Fruit fly (Drosophila melanogaster) whole organism, embryonic: Measurements from ENCODE around the gene CG33796.

Experiments
- Adf1 ChIP-seq: fragments of 200-800 bp; sonication (Bioruptor generic); IDR thresholded peaks from 2 replicates; pipeline ENCODE4 v1.3.6; 2022; ENCODE audit warnings: missing biosample characterization, missing genetic modification characterization
- Antp ChIP-seq: fragments of 200-800 bp; sonication (Bioruptor generic); optimal IDR thresholded peaks from 3 replicates; lab custom pipeline; 2016; ENCODE audit warnings: missing biosample characterization, missing genetic modification characterization
- CG10147 ChIP-seq: fragments of 200-800 bp; sonication (Bioruptor generic); optimal IDR thresholded peaks from 2 replicates; lab custom pipeline; 2019; ENCODE audit warnings: missing biosample characterization, mild to moderate bottlenecking, missing genetic modification characterization, moderate library complexity
- CG10267 ChIP-seq: fragments of 200-800 bp; sonication (Bioruptor generic); optimal IDR thresholded peaks from 2 replicates; lab custom pipeline; 2018; ENCODE audit warnings: missing biosample characterization, mild to moderate bottlenecking, missing genetic modification characterization, moderate library complexity
- CG10462 ChIP-seq: fragments of 200-800 bp; sonication (Bioruptor generic); optimal IDR thresholded peaks from 2 replicates; lab custom pipeline; 2016; ENCODE audit warnings: missing biosample characterization, missing genetic modification characterization
- CG12104 ChIP-seq: fragments of 200-800 bp; sonication (Bioruptor generic); optimal IDR thresholded peaks from 3 replicates; lab custom pipeline; 2016; ENCODE audit warnings: missing biosample characterization, missing genetic modification characterization
- CG13894 ChIP-seq: fragments of 200-800 bp; sonication (Bioruptor generic); optimal IDR thresholded peaks from 3 replicates; lab custom pipeline; 2018; ENCODE audit warnings: missing biosample characterization, mild to moderate bottlenecking, missing genetic modification characterization, moderate library complexity
- CG14014 ChIP-seq: fragments of 200-800 bp; sonication (Bioruptor generic); IDR thresholded peaks from 2 replicates; pipeline ENCODE4 v1.3.6; 2022; ENCODE audit warnings: missing biosample characterization, missing genetic modification characterization
- CG17612 ChIP-seq: fragments of 200-800 bp; sonication (Bioruptor generic); IDR thresholded peaks from 2 replicates; pipeline ENCODE4 v1.3.6; 2022; ENCODE audit warnings: missing biosample characterization, missing genetic modification characterization
- CG1832 ChIP-seq: fragments of 200-800 bp; sonication (Bioruptor generic); optimal IDR thresholded peaks from 2 replicates; lab custom pipeline; 2017; ENCODE audit warnings: missing biosample characterization, mild to moderate bottlenecking, missing genetic modification characterization, inconsistent platforms
- CG2678 ChIP-seq: fragments of 200-800 bp; sonication (Bioruptor generic); optimal IDR thresholded peaks from 3 replicates; lab custom pipeline; 2019; ENCODE audit warnings: missing biosample characterization, mild to moderate bottlenecking, missing genetic modification characterization, moderate library complexity
- CG3281 ChIP-seq: fragments of 200-800 bp; sonication (Bioruptor generic); optimal IDR thresholded peaks from 3 replicates; lab custom pipeline; 2017; ENCODE audit warnings: missing biosample characterization, mild to moderate bottlenecking, missing genetic modification characterization
- CG34376 ChIP-seq: fragments of 200-800 bp; sonication (Bioruptor generic); optimal IDR thresholded peaks from 2 replicates; lab custom pipeline; 2018; ENCODE audit warnings: missing biosample characterization, mild to moderate bottlenecking, missing genetic modification characterization
- CG5245 ChIP-seq: fragments of 200-800 bp; sonication (Bioruptor generic); optimal IDR thresholded peaks from 3 replicates; lab custom pipeline; 2016; ENCODE audit warnings: missing biosample characterization, missing genetic modification characterization
- CG6254 ChIP-seq: fragments of 200-800 bp; sonication (Bioruptor generic); optimal IDR thresholded peaks from 3 replicates; lab custom pipeline; 2017; ENCODE audit warnings: mild to moderate bottlenecking, missing biosample characterization, missing genetic modification reagents, missing genetic modification characterization
- CG7928 ChIP-seq: fragments of 200-800 bp; sonication (Bioruptor generic); optimal IDR thresholded peaks from 2 replicates; lab custom pipeline; 2017; ENCODE audit warnings: missing biosample characterization, mild to moderate bottlenecking, missing genetic modification characterization
- CG8924 ChIP-seq: fragments of 200-800 bp; optimal IDR thresholded peaks from 3 replicates; lab custom pipeline; 2019; ENCODE audit warnings: missing biosample characterization, mild to moderate bottlenecking, missing genetic modification characterization, moderate library complexity
- CG9797 ChIP-seq: fragments of 200-800 bp; sonication (Bioruptor generic); optimal IDR thresholded peaks from 3 replicates; lab custom pipeline; 2018; ENCODE audit warnings: missing biosample characterization, mild to moderate bottlenecking, missing genetic modification characterization
- Dbx ChIP-seq: fragments of 200-800 bp; sonication (Bioruptor generic); IDR thresholded peaks from 3 replicates; pipeline ENCODE4 v1.3.6; 2022; ENCODE audit warnings: missing biosample characterization, missing genetic modification characterization
- Deaf1 ChIP-seq: fragments of 200-800 bp; optimal IDR thresholded peaks from 3 replicates; lab custom pipeline; 2019; ENCODE audit warnings: missing biosample characterization, mild to moderate bottlenecking, missing genetic modification characterization, moderate library complexity
- Doc2 ChIP-seq: fragments of 200-800 bp; sonication (Bioruptor generic); IDR thresholded peaks from 2 replicates; pipeline ENCODE4 v1.3.6; 2022; ENCODE audit warnings: missing biosample characterization, missing genetic modification characterization
- Hand ChIP-seq: fragments of 200-800 bp; sonication (Bioruptor generic); optimal IDR thresholded peaks from 2 replicates; lab custom pipeline; 2017; ENCODE audit warnings: mild to moderate bottlenecking, missing biosample characterization, missing genetic modification reagents, missing genetic modification characterization
- Jarid2 ChIP-seq: fragments of 200-800 bp; sonication (Bioruptor generic); optimal IDR thresholded peaks from 3 replicates; lab custom pipeline; 2017; ENCODE audit warnings: mild to moderate bottlenecking, missing biosample characterization, missing genetic modification reagents, missing genetic modification characterization
- Med ChIP-seq: fragments of 200-800 bp; sonication (Bioruptor generic); peaks from one replicate; lab custom pipeline; 2016; ENCODE audit warnings: missing biosample characterization, missing genetic modification characterization, mild to moderate bottlenecking, inconsistent platforms, moderate library complexity
- Mes4 ChIP-seq: fragments of 200-800 bp; sonication (Bioruptor generic); optimal IDR thresholded peaks from 2 replicates; lab custom pipeline; 2016; ENCODE audit warnings: missing biosample characterization, missing genetic modification characterization
- Mrtf ChIP-seq: fragments of 200-800 bp; sonication (Bioruptor generic); IDR thresholded peaks from 3 replicates; pipeline ENCODE4 v1.3.6; 2022; ENCODE audit warnings: missing biosample characterization, missing genetic modification characterization
- Myb ChIP-seq: fragments of 200-800 bp; sonication (Bioruptor generic); optimal IDR thresholded peaks from 2 replicates; lab custom pipeline; 2016; ENCODE audit warnings: missing biosample characterization, missing genetic modification characterization
- NFAT ChIP-seq: fragments of 200-800 bp; sonication (Bioruptor generic); IDR thresholded peaks from 2 replicates; pipeline ENCODE4 v1.3.6; 2022; ENCODE audit warnings: missing biosample characterization, missing genetic modification characterization
- Rfx ChIP-seq: fragments of 200-800 bp; sonication (Bioruptor generic); IDR thresholded peaks from 2 replicates; pipeline ENCODE4 v1.3.6; 2022; ENCODE audit warnings: missing biosample characterization, missing genetic modification characterization
- Ssrp ChIP-seq: fragments of 200-800 bp; sonication (Bioruptor generic); optimal IDR thresholded peaks from 2 replicates; lab custom pipeline; 2018; ENCODE audit warnings: missing biosample characterization, mild to moderate bottlenecking, missing genetic modification characterization, moderate library complexity
- abd-A ChIP-seq: fragments of 200-800 bp; sonication (Bioruptor generic); optimal IDR thresholded peaks from 3 replicates; lab custom pipeline; 2019; ENCODE audit warnings: missing biosample characterization, mild to moderate bottlenecking, missing genetic modification characterization, moderate library complexity
- cg ChIP-seq: fragments of 200-800 bp; sonication (Bioruptor generic); optimal IDR thresholded peaks from 3 replicates; lab custom pipeline; 2019; ENCODE audit warnings: missing biosample characterization, mild to moderate bottlenecking, missing genetic modification characterization, moderate library complexity
- danr ChIP-seq: fragments of 200-800 bp; sonication (Bioruptor generic); IDR thresholded peaks from 2 replicates; pipeline ENCODE4 v1.3.6; 2022; ENCODE audit warnings: missing biosample characterization, missing genetic modification characterization
- ewg ChIP-seq: fragments of 200-800 bp; sonication (Bioruptor generic); optimal IDR thresholded peaks from 3 replicates; lab custom pipeline; 2017; ENCODE audit warnings: mild to moderate bottlenecking, missing biosample characterization, missing genetic modification reagents, missing genetic modification characterization
- insv ChIP-seq, 2 experiments: fragments of 200-800 bp; sonication (Bioruptor generic); optimal IDR thresholded peaks; 3 replicates each; lab custom pipeline; 2016 to 2018; ENCODE audit warnings: missing biosample characterization in 2 of 2, missing genetic modification characterization in 2 of 2
- jing ChIP-seq: fragments of 200-800 bp; sonication (Bioruptor generic); optimal IDR thresholded peaks from 2 replicates; lab custom pipeline; 2018; ENCODE audit warnings: missing biosample characterization, mild to moderate bottlenecking, missing genetic modification characterization
- lbe ChIP-seq: fragments of 200-800 bp; sonication (Bioruptor generic); optimal IDR thresholded peaks from 2 replicates; lab custom pipeline; 2016; ENCODE audit warnings: missing biosample characterization, mild to moderate bottlenecking, missing genetic modification characterization
- maf-S ChIP-seq: fragments of 200-800 bp; sonication (Bioruptor generic); optimal IDR thresholded peaks from 2 replicates; lab custom pipeline; 2016; ENCODE audit warnings: missing biosample characterization, missing genetic modification characterization
- odd ChIP-seq: fragments of 200-800 bp; sonication (Bioruptor generic); optimal IDR thresholded peaks from 2 replicates; lab custom pipeline; 2017; ENCODE audit warnings: missing biosample characterization, mild to moderate bottlenecking, missing genetic modification characterization
- otp ChIP-seq: fragments of 200-800 bp; sonication (Bioruptor generic); IDR thresholded peaks from 3 replicates; pipeline ENCODE4, ENCODE4 v1.3.6; 2022; ENCODE audit warnings: missing biosample characterization, missing genetic modification characterization
- rib ChIP-seq: fragments of 200-800 bp; sonication (Bioruptor generic); IDR thresholded peaks from 2 replicates; pipeline ENCODE4 v1.3.6; 2022; ENCODE audit warnings: missing biosample characterization, missing genetic modification characterization
- shn ChIP-seq: fragments of 200-800 bp; sonication (Bioruptor generic); optimal IDR thresholded peaks from 3 replicates; lab custom pipeline; 2016; ENCODE audit warnings: missing biosample characterization, missing genetic modification characterization
- slp2 ChIP-seq: fragments of 200-800 bp; sonication (Bioruptor generic); optimal IDR thresholded peaks from 2 replicates; lab custom pipeline; 2016; ENCODE audit warnings: missing biosample characterization, missing genetic modification characterization
- sob ChIP-seq: fragments of 200-800 bp; sonication (Bioruptor generic); IDR thresholded peaks from 2 replicates; pipeline ENCODE4 v1.3.6; 2022; ENCODE audit warnings: missing biosample characterization, missing genetic modification characterization
- sqz ChIP-seq: fragments of 200-800 bp; sonication (Bioruptor generic); optimal IDR thresholded peaks from 3 replicates; lab custom pipeline; 2018; ENCODE audit warnings: missing biosample characterization, mild to moderate bottlenecking, missing genetic modification characterization
- tap ChIP-seq: fragments of 200-800 bp; optimal IDR thresholded peaks from 3 replicates; lab custom pipeline; 2019; ENCODE audit warnings: missing biosample characterization, mild to moderate bottlenecking, missing genetic modification characterization, moderate library complexity
- tna ChIP-seq: fragments of 200-800 bp; sonication (Bioruptor generic); IDR thresholded peaks from 2 replicates; pipeline ENCODE4 v1.3.6; 2022; ENCODE audit warnings: missing biosample characterization, missing genetic modification characterization; ENCODE audit not compliant: partially characterized antibody
- usp ChIP-seq: fragments of >200 bp; optimal IDR thresholded peaks from 2 replicates; lab custom pipeline; 2017; ENCODE audit warnings: missing biosample characterization, missing genetic modification characterization
- zen2 ChIP-seq: fragments of 200-800 bp; sonication (Bioruptor generic); IDR thresholded peaks from 3 replicates; pipeline ENCODE4 v1.3.6; 2022; ENCODE audit warnings: missing biosample characterization, missing genetic modification characterization; ENCODE audit not compliant: partially characterized antibody

Gene CG33796

dm6 chr3L:16161847-16162556 is 7.9 kb downstream of the CG33796 start (continued):
- TF ChIP-seq CG9797 (GFP tag; lab: Kevin White, UChicago) (no peak), Mes4 (GFP tag; lab: Kevin White, UChicago) (peak; percentile 42), slp2 (peak; percentile 59), insv (GFP tag; optimal IDR thresholded peaks at IDR 0.05; lab: Kevin White, UChicago) (peak in 1 of 2 experiments; percentile 9), odd (GFP tag; lab: Kevin White, UChicago) (peak; percentile 67), tap (tag; lab: Kevin White, UChicago) (peak; percentile 41), CG34376 (peak; percentile 59), Antp (GFP tag; lab: Kevin White, UChicago) (peak; percentile 54), maf-S (GFP tag; lab: Kevin White, UChicago) (peak; percentile 31), CG2678 (tag; lab: Kevin White, UChicago) (peak; percentile 90), Ssrp (tag; lab: Kevin White, UChicago) (peak; percentile 59), Doc2 (no peak), CG13894 (tag; lab: Kevin White, UChicago) (peak; percentile 78), Med (GFP tag; lab: Kevin White, UChicago) (peak; percentile 82), Adf1 (GFP tag; lab: Robert Waterston, UW) (peak; percentile 52; the same call in 1 of the 2 replicates), Myb (GFP tag; lab: Kevin White, UChicago) (peak; percentile 64), CG3281 (GFP tag; lab: Kevin White, UChicago) (peak; percentile 87), otp (GFP tag; lab: Robert Waterston, UW) (no peak), Deaf1 (peak; percentile 37), CG10147 (GFP tag; lab: Kevin White, UChicago) (peak; percentile 79), Jarid2 (GFP tag; lab: Kevin White, UChicago) (peak; percentile 11), tna (no peak), danr (peak; percentile 11; the same call in 1 of the 2 replicates), zen2 (GFP tag; lab: Robert Waterston, UW) (no peak), Rfx (GFP tag; lab: Robert Waterston, UW) (peak; percentile 57), Hand (GFP tag; lab: Kevin White, UChicago) (peak; percentile 87), CG6254 (peak; percentile 66), cg (GFP tag; lab: Kevin White, UChicago) (peak; percentile 82), Dbx (peak; percentile 62; the same call in 2 of the 3 replicates), rib (0 out of 2 replicates have a peak, but pooled peaks have one; percentile 41), CG10462 (peak; percentile 7), lbe (GFP tag; lab: Kevin White, UChicago) (no peak), shn (GFP tag; lab: Kevin White, UChicago) (peak; percentile 59), ewg (peak; percentile 51), sqz (GFP tag; lab: Kevin White, UChicago) (peak; percentile 89), jing (peak; percentile 16), CG8924 (tag; lab: Kevin White, UChicago) (peak; percentile 79), CG14014 (GFP tag; lab: Robert Waterston, UW) (peak; percentile 55), sob (GFP tag; lab: Robert Waterston, UW) (no peak; the same call in 1 of the 2 replicates), CG12104 (peak; percentile 51), CG1832 (GFP tag; lab: Kevin White, UChicago) (peak; percentile 72), CG10267 (tag; lab: Kevin White, UChicago) (peak; percentile 54), usp (GFP tag; lab: Kevin White, UChicago) (no peak), Mrtf (GFP tag; lab: Robert Waterston, UW) (peak; percentile 33; the same call in 1 of the 3 replicates), CG17612 (GFP tag; lab: Robert Waterston, UW) (peak; percentile 16; the same call in 1 of the 2 replicates), CG7928 (GFP tag; lab: Kevin White, UChicago) (peak; percentile 14), NFAT (GFP tag; lab: Robert Waterston, UW) (peak; percentile 32; the same call in 1 of the 2 replicates), CG5245 (peak; percentile 60), abd-A (tag; lab: Kevin White, UChicago) (peak; percentile 52)
